Fruit fly (Drosophila melanogaster) whole organism, prepupa: ENCODE data around the gene wek.

Source experiments
- CG11902 ChIP-seq: fragments of 200-800 bp; sonication (Bioruptor generic); optimal IDR thresholded peaks from 3 replicates; lab custom pipeline; 2016; ENCODE audit warnings: missing biosample characterization, missing genetic modification characterization
- CG32006 ChIP-seq: fragments of 200-800 bp; sonication (Bioruptor generic); optimal IDR thresholded peaks from 3 replicates; lab custom pipeline; 2017; ENCODE audit warnings: missing biosample characterization, mild to moderate bottlenecking, missing genetic modification characterization
- CG6808 ChIP-seq: fragments of 200-800 bp; sonication (Bioruptor generic); optimal IDR thresholded peaks from 3 replicates; lab custom pipeline; 2017; ENCODE audit warnings: missing biosample characterization, missing genetic modification characterization, mild to moderate bottlenecking, moderate library complexity, missing genetic modification reagents
- CG6854 ChIP-seq: fragments of 200-800 bp; sonication (Bioruptor generic); optimal IDR thresholded peaks from 2 replicates; lab custom pipeline; 2017; ENCODE audit warnings: missing biosample characterization, mild to moderate bottlenecking, missing genetic modification characterization
- Lpt ChIP-seq: fragments of 200-800 bp; sonication (Bioruptor generic); optimal IDR thresholded peaks from 3 replicates; lab custom pipeline; 2016; ENCODE audit warnings: missing biosample characterization, missing genetic modification characterization
- Sox102F ChIP-seq: fragments of 200-800 bp; sonication (Bioruptor generic); optimal IDR thresholded peaks from 2 replicates; lab custom pipeline; 2016; ENCODE audit warnings: missing biosample characterization, mild to moderate bottlenecking, missing genetic modification characterization

DNA sequence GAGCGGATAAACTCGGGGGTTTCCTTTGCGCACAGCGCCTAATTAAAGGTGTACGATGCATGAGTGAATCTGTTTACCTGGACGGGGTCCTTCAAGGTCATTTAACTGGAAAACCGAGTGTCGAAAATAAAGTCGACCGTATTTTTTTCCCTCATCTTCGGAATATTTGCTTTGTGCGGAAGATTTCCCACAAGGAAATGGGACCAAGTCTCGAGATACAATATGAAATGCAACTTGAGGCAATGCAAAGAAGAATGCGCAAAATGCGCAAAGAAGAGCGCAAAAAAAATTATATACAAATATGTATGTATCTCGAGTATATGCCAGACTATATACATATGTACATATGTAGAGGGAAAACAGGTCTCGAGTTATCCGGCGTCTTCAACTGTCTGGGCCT lies 25.2 kb downstream of the wek start:
- TF ChIP-seq CG6808 (GFP tag; lab: Kevin White, UChicago) = no peak
- TF ChIP-seq Lpt (GFP tag; lab: Kevin White, UChicago) = no peak
- no peak for TF ChIP-seq CG32006 (GFP tag; lab: Kevin White, UChicago)
- no peak for TF ChIP-seq CG11902
- TF ChIP-seq CG6854 (GFP tag; lab: Kevin White, UChicago) = no peak
- no peak for TF ChIP-seq Sox102F (GFP tag; lab: Kevin White, UChicago)
